Worm (Caenorhabditis elegans) whole organism, L3 larva: ENCODE measurements around the gene ZK1010.12.

Experiments
- R02D3.7 ChIP-seq: fragments of 150-350 bp; optimal IDR thresholded peaks from 2 replicates; lab custom pipeline; 2014; ENCODE audit warnings: missing biosample characterization, missing genetic modification characterization
- aly-2 ChIP-seq: fragments of 150-350 bp; optimal IDR thresholded peaks from 2 replicates; lab custom pipeline; 2014; ENCODE audit warnings: missing biosample characterization, missing genetic modification characterization
- ama-1 ChIP-seq: fragments of 150-350 bp; optimal IDR thresholded peaks from 2 replicates; lab custom pipeline; 2018
- ceh-28 ChIP-seq: fragments of 150-350 bp; optimal IDR thresholded peaks from 2 replicates; lab custom pipeline; 2014; ENCODE audit warnings: missing biosample characterization, missing genetic modification reagents, missing genetic modification characterization
- ceh-9 ChIP-seq: sonication (generic microtip); optimal IDR thresholded peaks from 2 replicates; lab custom pipeline; 2018; ENCODE audit warnings: missing biosample characterization, missing genetic modification characterization
- daf-12 ChIP-seq: fragments of 150-350 bp; optimal IDR thresholded peaks from 2 replicates; lab custom pipeline; 2014; ENCODE audit warnings: missing biosample characterization, missing genetic modification reagents, missing genetic modification characterization
- elt-2 ChIP-seq: sonication (generic microtip); optimal IDR thresholded peaks from 2 replicates; lab custom pipeline; 2016; ENCODE audit warnings: missing genetic modification reagents, mild to moderate bottlenecking, missing genetic modification characterization, missing compliant biosample characterization
- elt-3 ChIP-seq, 3 experiments: fragments of 150-350 bp in 1 of 3; sonication (generic microtip) in 2 of 3; optimal IDR thresholded peaks; 2 replicates in 2 of 3; 4 replicates in 1 of 3; lab custom pipeline; 2014 to 2017; ENCODE audit warnings: missing biosample characterization in 3 of 3, missing genetic modification characterization in 3 of 3
- fkh-10 ChIP-seq: sonication (generic microtip); optimal IDR thresholded peaks from 2 replicates; lab custom pipeline; 2017; ENCODE audit warnings: missing biosample characterization, missing genetic modification reagents, missing genetic modification characterization
- fkh-2 ChIP-seq: fragments of 150-350 bp; optimal IDR thresholded peaks from 2 replicates; lab custom pipeline; 2014; ENCODE audit warnings: missing biosample characterization, missing genetic modification reagents, missing genetic modification characterization
- fos-1 ChIP-seq: fragments of 150-350 bp; optimal IDR thresholded peaks from 2 replicates; lab custom pipeline; 2014; ENCODE audit warnings: missing biosample characterization, missing genetic modification characterization
- jun-1 ChIP-seq: fragments of 150-350 bp; optimal IDR thresholded peaks from 2 replicates; lab custom pipeline; 2014; ENCODE audit warnings: missing biosample characterization, missing genetic modification reagents, missing genetic modification characterization
- lin-15B ChIP-seq: fragments of 150-350 bp; optimal IDR thresholded peaks from 2 replicates; lab custom pipeline; 2014; ENCODE audit warnings: missing biosample characterization, missing genetic modification characterization
- lin-39 ChIP-seq: fragments of 150-350 bp; optimal IDR thresholded peaks from 2 replicates; lab custom pipeline; 2018; ENCODE audit warnings: missing biosample characterization, missing genetic modification reagents, missing genetic modification characterization
- lsy-12 ChIP-seq: sonication (generic microtip); optimal IDR thresholded peaks from 2 replicates; lab custom pipeline; 2016; ENCODE audit warnings: mild to moderate bottlenecking, missing genetic modification characterization, missing compliant biosample characterization
- mdl-1 ChIP-seq: fragments of 150-350 bp; optimal IDR thresholded peaks from 2 replicates; lab custom pipeline; 2014; ENCODE audit warnings: missing biosample characterization, missing genetic modification characterization
- nfya-1 ChIP-seq: sonication (generic microtip); optimal IDR thresholded peaks from 2 replicates; lab custom pipeline; 2017; ENCODE audit warnings: missing genetic modification characterization, mild to moderate bottlenecking, missing compliant biosample characterization, antibody characterized with exemption, moderate library complexity; ENCODE audit not compliant: insufficient read depth
- nhr-11 ChIP-seq: fragments of 150-350 bp; optimal IDR thresholded peaks from 2 replicates; lab custom pipeline; 2014; ENCODE audit warnings: missing biosample characterization, missing genetic modification characterization
- nhr-12 ChIP-seq: fragments of 150-350 bp; optimal IDR thresholded peaks from 2 replicates; lab custom pipeline; 2014; ENCODE audit warnings: missing biosample characterization, missing genetic modification characterization
- nhr-23 ChIP-seq: fragments of 150-350 bp; optimal IDR thresholded peaks from 2 replicates; lab custom pipeline; 2014; ENCODE audit warnings: missing biosample characterization, missing genetic modification reagents, missing genetic modification characterization
- nhr-237 ChIP-seq: fragments of 150-350 bp; optimal IDR thresholded peaks from 2 replicates; lab custom pipeline; 2014; ENCODE audit warnings: missing biosample characterization, missing genetic modification characterization
- nhr-43 ChIP-seq: sonication (generic microtip); optimal IDR thresholded peaks from 2 replicates; lab custom pipeline; 2016; ENCODE audit warnings: mild to moderate bottlenecking, missing genetic modification characterization, missing compliant biosample characterization; ENCODE audit not compliant: poor library complexity, severe bottlenecking
- nhr-76 ChIP-seq: fragments of 150-350 bp; sonication (generic microtip); optimal IDR thresholded peaks from 5 replicates; lab custom pipeline; 2014; ENCODE audit warnings: missing biosample characterization, missing genetic modification characterization
- nhr-77 ChIP-seq: fragments of 150-350 bp; optimal IDR thresholded peaks from 2 replicates; lab custom pipeline; 2014; ENCODE audit warnings: missing biosample characterization, missing genetic modification characterization
- pha-4 ChIP-seq: fragments of 150-350 bp; optimal IDR thresholded peaks from 2 replicates; lab custom pipeline; 2014; ENCODE audit warnings: missing biosample characterization, missing genetic modification reagents, missing genetic modification characterization
- pqm-1 ChIP-seq: fragments of 150-350 bp; optimal IDR thresholded peaks from 2 replicates; lab custom pipeline; 2017; ENCODE audit warnings: missing biosample characterization, missing genetic modification characterization, inconsistent platforms
- sea-2 ChIP-seq: fragments of 150-350 bp; sonication (generic microtip); optimal IDR thresholded peaks from 4 replicates; lab custom pipeline; 2014; ENCODE audit warnings: missing biosample characterization, missing genetic modification reagents, missing genetic modification characterization
- skn-1 ChIP-seq: fragments of 150-350 bp; optimal IDR thresholded peaks from 2 replicates; lab custom pipeline; 2014; ENCODE audit warnings: missing biosample characterization, missing genetic modification characterization
- tbx-2 ChIP-seq: sonication (generic microtip); optimal IDR thresholded peaks from 2 replicates; lab custom pipeline; 2016; ENCODE audit warnings: mild to moderate bottlenecking, missing genetic modification characterization, missing compliant biosample characterization
- unc-39 ChIP-seq: sonication (generic microtip); optimal IDR thresholded peaks from 4 replicates; lab custom pipeline; 2017; ENCODE audit warnings: missing biosample characterization, missing genetic modification characterization
- unc-62 ChIP-seq: fragments of 150-350 bp; sonication (generic microtip); optimal IDR thresholded peaks from 4 replicates; lab custom pipeline; 2014; ENCODE audit warnings: missing biosample characterization, missing genetic modification reagents, missing genetic modification characterization

Gene ZK1010.12

DNA sequence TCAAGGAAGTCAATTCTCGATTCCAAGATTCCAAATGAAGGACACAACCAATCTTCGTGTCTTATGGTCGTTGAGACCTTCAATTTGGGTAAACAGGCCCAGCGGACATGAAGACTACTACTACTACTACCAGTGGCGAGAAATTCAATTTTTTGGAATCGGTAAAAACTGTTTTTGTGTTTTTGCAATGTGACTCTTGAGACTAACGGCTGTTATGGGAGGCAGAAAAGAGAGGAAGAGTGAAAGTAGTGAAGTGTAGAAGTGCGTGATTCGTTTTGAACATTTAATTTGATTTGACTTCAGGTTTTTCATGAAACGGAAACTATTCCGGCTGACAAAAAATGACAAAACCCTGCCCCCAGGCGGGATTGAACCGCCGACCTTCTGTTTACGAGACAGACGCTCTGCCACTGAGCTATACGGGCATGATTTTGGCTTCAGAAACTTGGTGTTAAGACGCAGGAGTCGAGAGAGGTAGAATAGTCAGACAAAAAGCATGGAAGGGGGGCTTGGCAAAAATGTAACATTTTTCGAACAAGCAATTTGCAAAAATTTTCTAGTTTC lies 24.7 kb downstream of the ZK1010.12 start (continued):
- TF ChIP-seq tbx-2 (tag; lab: Kevin White, UChicago) (no peak), jun-1 (tag; lab: Kevin White, UChicago) (peak; percentile 45), ceh-9 (no peak), lin-15B (tag; lab: Kevin White, UChicago) (peak; percentile 7), unc-62 (GFP tag; lab: Kevin White, UChicago) (no peak), nhr-12 (tag; lab: Kevin White, UChicago) (no peak), aly-2 (tag; lab: Kevin White, UChicago) (no peak), pqm-1 (peak; percentile 3), fos-1 (tag; lab: Kevin White, UChicago) (no peak), ama-1 (no peak), nhr-43 (tag; lab: Kevin White, UChicago) (peak; percentile 15), unc-39 (tag; lab: Kevin White, UChicago) (no peak), nfya-1 (tag; lab: Kevin White, UChicago) (peak; percentile 66)

DNA sequence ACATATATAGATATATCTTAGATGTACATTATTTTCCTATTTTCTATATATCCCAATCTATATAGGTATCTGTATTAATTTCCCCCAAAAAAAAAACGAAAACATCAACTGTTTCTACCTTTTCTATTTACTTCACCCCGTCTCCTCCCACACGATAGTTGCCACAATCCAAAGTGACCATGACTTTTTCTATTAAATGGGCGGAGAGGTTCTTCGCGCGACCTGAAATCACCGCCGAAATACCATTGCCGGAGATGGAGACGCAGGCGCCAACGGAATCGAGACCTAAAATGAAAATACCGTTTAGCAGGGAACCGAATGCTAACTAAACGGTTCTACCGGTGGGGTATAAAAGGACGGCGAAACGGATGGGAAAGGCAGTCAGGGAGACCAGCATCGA lies 27.5 kb downstream of the ZK1010.12 start, which contains the start of gene col-98:
TSS of gene col-98 (plus strand) at position 390 of the 400 bp plus-strand sequence.
- TF ChIP-seq fkh-10 (no peak), daf-12 (tag; lab: Kevin White, UChicago) (no peak), tbx-2 (tag; lab: Kevin White, UChicago) (no peak), pqm-1 (no peak), sea-2 (no peak), unc-39 (tag; lab: Kevin White, UChicago) (no peak), nhr-23 (tag; lab: Kevin White, UChicago) (peak; percentile 41), elt-2 (tag; lab: Kevin White, UChicago) (no peak), nhr-77 (tag; lab: Kevin White, UChicago) (no peak)

DNA sequence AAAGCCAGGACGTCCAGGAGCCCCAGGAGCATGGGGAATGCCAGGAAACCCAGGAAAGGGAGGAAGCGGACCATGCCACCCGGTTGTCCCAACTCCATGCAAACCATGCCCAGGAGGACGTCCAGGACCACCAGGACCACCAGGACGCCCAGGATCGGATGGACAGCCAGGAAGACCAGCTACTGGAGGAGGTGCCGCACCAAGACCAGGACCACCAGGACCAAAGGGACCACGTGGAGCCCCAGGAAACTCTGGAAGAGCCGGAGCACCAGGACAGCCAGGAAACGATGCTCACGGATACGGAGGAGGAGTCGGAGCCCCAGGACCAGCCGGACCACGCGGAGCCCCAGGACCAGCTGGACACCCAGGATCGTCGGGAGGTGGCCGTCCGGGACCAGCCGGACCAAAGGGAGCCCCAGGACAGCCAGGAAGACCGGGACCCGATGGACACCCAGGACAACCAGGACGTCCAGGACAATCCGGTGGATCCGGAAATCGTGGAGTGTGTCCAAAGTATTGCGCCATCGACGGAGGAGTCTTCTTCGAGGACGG lies 28.5 kb downstream of the ZK1010.12 start:
- TF ChIP-seq fkh-2 (tag; lab: Kevin White, UChicago), result no peak
- TF ChIP-seq jun-1 (tag; lab: Kevin White, UChicago), result no peak
- no peak for TF ChIP-seq nhr-43 (tag; lab: Kevin White, UChicago)
- no peak for TF ChIP-seq nhr-11 (tag; lab: Kevin White, UChicago)
- no peak for TF ChIP-seq elt-2 (tag; lab: Kevin White, UChicago)
- TF ChIP-seq pqm-1, result no peak
- no peak for TF ChIP-seq nhr-76 (tag; lab: Kevin White, UChicago)
- TF ChIP-seq nhr-23 (tag; lab: Kevin White, UChicago), result no peak
- no peak for TF ChIP-seq mdl-1 (tag; lab: Kevin White, UChicago)
- TF ChIP-seq unc-39 (tag; lab: Kevin White, UChicago), result no peak
- no peak for TF ChIP-seq elt-3 (tag; optimal IDR thresholded peaks at IDR 0.05; lab: Kevin White, UChicago)
- TF ChIP-seq nfya-1 (tag; lab: Kevin White, UChicago), result no peak

DNA sequence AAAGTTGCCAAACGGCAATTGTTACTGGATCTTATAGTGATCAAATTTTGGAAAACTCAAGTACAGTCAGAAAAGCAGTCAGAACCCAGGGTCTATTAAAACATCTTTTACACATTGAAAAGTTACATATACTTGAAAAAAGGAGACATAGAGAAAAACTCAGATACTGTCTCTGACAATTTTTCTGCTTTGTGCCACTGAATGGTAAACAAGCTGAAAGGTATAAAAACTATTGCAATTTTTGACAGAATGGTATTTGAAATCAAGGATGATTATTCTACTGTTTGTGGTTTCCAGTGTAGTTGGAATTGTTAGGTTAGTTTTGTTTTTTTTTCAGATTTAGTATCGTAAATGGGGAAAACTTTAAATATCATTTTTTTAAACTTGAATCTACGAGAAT lies 29.6 kb downstream of the ZK1010.12 start, which contains the start of gene cyp-13A11:
TSS of gene cyp-13A11 (plus strand) at position 266 of the 400 bp plus-strand sequence.
- no peak for TF ChIP-seq ceh-28 (tag; lab: Kevin White, UChicago)
- no peak for TF ChIP-seq lin-39
- no peak for TF ChIP-seq lin-15B (tag; lab: Kevin White, UChicago)
- TF ChIP-seq skn-1, result no peak
- TF ChIP-seq nhr-12 (tag; lab: Kevin White, UChicago), result no peak

DNA sequence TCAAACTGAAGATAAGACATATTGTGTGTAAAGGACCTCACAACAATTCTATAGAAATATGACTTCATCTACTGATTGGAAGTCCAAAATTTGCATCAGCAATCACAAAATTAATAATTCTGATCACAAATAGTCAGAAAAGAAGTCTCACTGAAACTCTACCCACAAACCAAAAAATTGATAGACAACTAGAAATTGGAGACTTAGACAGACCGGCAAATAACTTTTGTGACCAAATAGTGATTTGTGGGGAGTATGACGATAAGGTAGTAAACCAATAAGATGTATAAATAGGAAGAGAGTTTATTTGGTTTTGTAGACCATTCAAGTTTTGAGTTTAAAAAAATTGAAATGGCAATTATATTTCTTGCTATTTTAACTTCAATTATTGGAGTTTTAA lies 33.2 kb downstream of the ZK1010.12 start, which contains the start of gene cyp-13A12:
TSS of gene cyp-13A12 (plus strand) at position 267 of the 400 bp plus-strand sequence.
- no peak for TF ChIP-seq lsy-12 (tag; lab: Kevin White, UChicago)
- no peak for TF ChIP-seq nhr-237 (tag; lab: Kevin White, UChicago)
- peak; percentile 46 for TF ChIP-seq elt-2 (tag; lab: Kevin White, UChicago)
- peak; percentile 7 for TF ChIP-seq pha-4 (tag; lab: Kevin White, UChicago)
- no peak for TF ChIP-seq R02D3.7
- peak; percentile 59 for TF ChIP-seq pqm-1
- TF ChIP-seq lin-15B (tag; lab: Kevin White, UChicago), result no peak
- no peak for TF ChIP-seq ceh-28 (tag; lab: Kevin White, UChicago)
